Worm (Caenorhabditis elegans): ENCODE data around the gene eif-3.L.

DNA sequence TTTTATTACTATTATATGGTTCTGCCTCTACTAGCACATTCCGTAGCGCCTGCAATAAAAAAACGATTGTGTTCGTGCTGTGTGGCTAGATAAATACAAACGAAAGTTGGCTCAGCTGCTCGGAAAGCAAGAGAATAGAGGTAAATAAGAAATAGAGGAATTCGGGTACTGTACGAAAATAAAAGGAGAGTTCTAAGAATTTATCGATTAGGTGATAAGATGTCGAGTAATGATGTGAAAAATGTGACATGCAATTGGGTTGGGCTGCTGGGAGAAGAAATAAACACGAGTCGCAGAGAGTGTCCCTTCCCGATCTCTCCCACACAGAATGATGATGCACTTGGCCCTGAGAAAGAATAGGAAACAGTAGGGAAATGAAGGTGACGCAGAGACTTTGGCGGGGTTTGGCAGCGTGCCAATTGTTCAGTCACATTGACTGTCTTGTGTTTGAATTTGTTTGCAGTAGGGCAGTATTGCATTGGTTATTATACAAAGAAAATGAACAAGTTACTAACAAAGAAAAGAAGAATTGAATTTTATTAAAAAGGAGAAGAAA is 28.8 kb downstream of the eif-3.L start, which contains the start of gene cdc-14:
- TF ChIP-seq pes-1 (GFP tag; IDR thresholded peaks at IDR 0.05) (no peak), ama-1 (optimal IDR thresholded peaks at IDR 0.05) (no peak), B0310.2 (tag; optimal IDR thresholded peaks at IDR 0.05) (no peak), hmg-4 (GFP tag; optimal IDR thresholded peaks at IDR 0.05) (peak; percentile 63)
